Worm (Caenorhabditis elegans): ENCODE measurements around the gene btf-1.

btf-1 gene

ce11 chrII:13239593-13239992, 39.6 kb downstream of the btf-1 start:
- TF ChIP-seq hmbx-1 (tag; optimal IDR thresholded peaks at IDR 0.05) (no peak), ceh-13 (GFP tag; optimal IDR thresholded peaks at IDR 0.05) (no peak), pes-1 (GFP tag; IDR thresholded peaks at IDR 0.05) (no peak), hnd-1 (tag; optimal IDR thresholded peaks at IDR 0.05) (no peak)

- TF ChIP-seq tbx-37 (GFP tag; conservative IDR thresholded peaks at IDR 0.05) (no peak), hmbx-1 (tag; optimal IDR thresholded peaks at IDR 0.05) (no peak), F13C5.2 (tag; optimal IDR thresholded peaks at IDR 0.05) (no peak), ceh-13 (GFP tag; optimal IDR thresholded peaks at IDR 0.05) (no peak), hmg-4 (GFP tag; optimal IDR thresholded peaks at IDR 0.05) (no peak), tbx-11 (GFP tag; IDR thresholded peaks at IDR 0.05) (no peak), flt-1 (GFP tag; IDR thresholded peaks at IDR 0.05) (no peak), ceh-36 (tag; optimal IDR thresholded peaks at IDR 0.05) (no peak), sea-1 (GFP tag; conservative IDR thresholded peaks at IDR 0.05) (no peak), aly-1 (tag; optimal IDR thresholded peaks at IDR 0.05) (no peak), hnd-1 (tag; optimal IDR thresholded peaks at IDR 0.05) (no peak), tra-4 (tag; optimal IDR thresholded peaks at IDR 0.05) (no peak), scrt-1 (GFP tag; IDR thresholded peaks at IDR 0.05) (no peak), ets-7 (tag; optimal IDR thresholded peaks at IDR 0.05) (no peak)
These were observed 43.1 kb downstream of the btf-1 start, which contains the start of gene F15D4.4 for ce11 chrII:13243021-13243420. F15D4.4 (minus strand) TSS chrII:13243121.

- TF ChIP-seq pes-1 (GFP tag; IDR thresholded peaks at IDR 0.05) (no peak), sea-1 (GFP tag; conservative IDR thresholded peaks at IDR 0.05) (no peak), tbx-37 (GFP tag; conservative IDR thresholded peaks at IDR 0.05) (no peak), F13C5.2 (tag; optimal IDR thresholded peaks at IDR 0.05) (no peak), scrt-1 (GFP tag; IDR thresholded peaks at IDR 0.05) (no peak), ceh-13 (GFP tag; optimal IDR thresholded peaks at IDR 0.05) (no peak), tbx-11 (GFP tag; IDR thresholded peaks at IDR 0.05) (no peak), ama-1 (optimal IDR thresholded peaks at IDR 0.05) (no peak), ets-7 (tag; optimal IDR thresholded peaks at IDR 0.05) (no peak), hmbx-1 (tag; optimal IDR thresholded peaks at IDR 0.05) (no peak), hnd-1 (tag; optimal IDR thresholded peaks at IDR 0.05) (no peak), B0310.2 (tag; optimal IDR thresholded peaks at IDR 0.05) (no peak), aly-1 (tag; optimal IDR thresholded peaks at IDR 0.05) (no peak), ceh-36 (tag; optimal IDR thresholded peaks at IDR 0.05) (no peak)
These were observed 45.1 kb downstream of the btf-1 start, which contains the start of gene F15D4.5 for ce11 chrII:13245076-13245475. F15D4.5 (plus strand) TSS chrII:13245376.

- TF ChIP-seq aly-1 (tag; optimal IDR thresholded peaks at IDR 0.05) (no peak), tra-4 (tag; optimal IDR thresholded peaks at IDR 0.05) (no peak), flt-1 (GFP tag; IDR thresholded peaks at IDR 0.05) (no peak), sea-1 (GFP tag; conservative IDR thresholded peaks at IDR 0.05) (no peak)
These were observed 48.9 kb downstream of the btf-1 start, which contains the start of gene F15D4.6 for ce11 chrII:13248886-13249285. F15D4.6 (plus strand) TSS chrII:13249186.

ce11 chrII:13255291-13255690, 55.3 kb downstream of the btf-1 start:
- TF ChIP-seq scrt-1 (GFP tag; IDR thresholded peaks at IDR 0.05) (no peak), ceh-36 (tag; optimal IDR thresholded peaks at IDR 0.05) (no peak), tbx-37 (GFP tag; conservative IDR thresholded peaks at IDR 0.05) (no peak), pes-1 (GFP tag; IDR thresholded peaks at IDR 0.05) (no peak), tra-4 (tag; optimal IDR thresholded peaks at IDR 0.05) (no peak), sea-1 (GFP tag; conservative IDR thresholded peaks at IDR 0.05) (no peak), hmbx-1 (tag; optimal IDR thresholded peaks at IDR 0.05) (no peak), tbx-11 (GFP tag; IDR thresholded peaks at IDR 0.05) (no peak), aly-1 (tag; optimal IDR thresholded peaks at IDR 0.05) (no peak), hnd-1 (tag; optimal IDR thresholded peaks at IDR 0.05) (no peak), F13C5.2 (tag; optimal IDR thresholded peaks at IDR 0.05) (no peak), ama-1 (optimal IDR thresholded peaks at IDR 0.05) (no peak), flt-1 (GFP tag; IDR thresholded peaks at IDR 0.05) (no peak)

ce11 chrII:13260540-13260939, 60.6 kb downstream of the btf-1 start:
- TF ChIP-seq ceh-36 (tag; optimal IDR thresholded peaks at IDR 0.05) (no peak), ama-1 (optimal IDR thresholded peaks at IDR 0.05) (no peak), aly-1 (tag; optimal IDR thresholded peaks at IDR 0.05) (no peak), hnd-1 (tag; optimal IDR thresholded peaks at IDR 0.05) (no peak), hmg-4 (GFP tag; optimal IDR thresholded peaks at IDR 0.05) (no peak), hmbx-1 (tag; optimal IDR thresholded peaks at IDR 0.05) (no peak)

Measured in whole organism, early embryonic.